Fruit fly (Drosophila melanogaster) whole organism, embryonic: ENCODE measurements around the gene CG31016.
A peak's percentile ranks its signal among the peaks of the same experiment; 100 is the strongest.

Experiments used
- Bdp1 ChIP-seq: fragments of 200-800 bp; sonication (Bioruptor generic); optimal IDR thresholded peaks from 3 replicates; lab custom pipeline; 2016; ENCODE audit warnings: missing biosample characterization, missing genetic modification characterization
- C15 ChIP-seq: fragments of 200-800 bp; sonication (Bioruptor generic); IDR thresholded peaks from 3 replicates; pipeline ENCODE4 v1.3.6; 2022; ENCODE audit warnings: missing biosample characterization, missing genetic modification characterization
- CG10267 ChIP-seq: fragments of 200-800 bp; sonication (Bioruptor generic); optimal IDR thresholded peaks from 2 replicates; lab custom pipeline; 2018; ENCODE audit warnings: missing biosample characterization, mild to moderate bottlenecking, missing genetic modification characterization, moderate library complexity
- CG10366 ChIP-seq: fragments of 200-800 bp; sonication (Bioruptor generic); IDR thresholded peaks from 2 replicates; pipeline ENCODE4 v1.3.6; 2022; ENCODE audit warnings: missing biosample characterization, missing genetic modification characterization
- CG10543 ChIP-seq: fragments of 200-800 bp; sonication (Bioruptor generic); optimal IDR thresholded peaks from 3 replicates; lab custom pipeline; 2017; ENCODE audit warnings: missing biosample characterization, mild to moderate bottlenecking, missing genetic modification characterization, moderate library complexity
- CG11398 ChIP-seq: fragments of 200-800 bp; sonication (Bioruptor generic); optimal IDR thresholded peaks from 2 replicates; lab custom pipeline; 2016; ENCODE audit warnings: missing biosample characterization, missing genetic modification characterization
- CG14014 ChIP-seq: fragments of 200-800 bp; sonication (Bioruptor generic); IDR thresholded peaks from 2 replicates; pipeline ENCODE4 v1.3.6; 2022; ENCODE audit warnings: missing biosample characterization, missing genetic modification characterization
- CG15269 ChIP-seq: fragments of 200-800 bp; sonication (Bioruptor generic); optimal IDR thresholded peaks from 2 replicates; lab custom pipeline; 2018; ENCODE audit warnings: missing biosample characterization, mild to moderate bottlenecking, missing genetic modification characterization, moderate library complexity
- CG2712 ChIP-seq: fragments of 200-800 bp; optimal IDR thresholded peaks from 3 replicates; lab custom pipeline; 2019; ENCODE audit warnings: missing biosample characterization, mild to moderate bottlenecking, missing genetic modification characterization, moderate library complexity
- CG31441 ChIP-seq: fragments of 200-800 bp; sonication (Bioruptor generic); IDR thresholded peaks from 2 replicates; pipeline ENCODE4 v1.3.6; 2022; ENCODE audit warnings: missing biosample characterization, missing genetic modification characterization
- CG4404 ChIP-seq: fragments of 200-800 bp; sonication (Bioruptor generic); IDR thresholded peaks from 2 replicates; pipeline ENCODE4 v1.3.6; 2022; ENCODE audit warnings: missing biosample characterization, missing genetic modification characterization
- CG4854 ChIP-seq: fragments of 200-800 bp; sonication (Bioruptor generic); optimal IDR thresholded peaks from 2 replicates; lab custom pipeline; 2016; ENCODE audit warnings: missing biosample characterization, missing genetic modification characterization, inconsistent platforms
- CG7839 ChIP-seq: fragments of 200-800 bp; sonication (Bioruptor generic); optimal IDR thresholded peaks from 3 replicates; lab custom pipeline; 2018; ENCODE audit warnings: missing biosample characterization, mild to moderate bottlenecking, missing genetic modification characterization, moderate library complexity
- CG8359 ChIP-seq: fragments of 200-800 bp; sonication (Bioruptor generic); optimal IDR thresholded peaks from 2 replicates; lab custom pipeline; 2017; ENCODE audit warnings: missing biosample characterization, mild to moderate bottlenecking, missing genetic modification characterization, borderline replicate concordance
- CG9932 ChIP-seq: fragments of 200-800 bp; sonication (Bioruptor generic); IDR thresholded peaks from 2 replicates; pipeline ENCODE4 v1.3.6; 2022; ENCODE audit warnings: missing biosample characterization, missing genetic modification characterization
- Dfd ChIP-seq, 2 experiments: fragments of >200 bp; optimal IDR thresholded peaks; 2 replicates each; lab custom pipeline; 2017; ENCODE audit warnings: missing biosample characterization in 2 of 2, missing genetic modification characterization in 2 of 2
- Dip2 ChIP-seq: fragments of 200-800 bp; sonication (Bioruptor generic); IDR thresholded peaks from 2 replicates; pipeline ENCODE4 v1.3.6; 2022; ENCODE audit warnings: missing biosample characterization, missing genetic modification characterization
- Drgx ChIP-seq: fragments of 200-800 bp; sonication (Bioruptor generic); IDR thresholded peaks from 2 replicates; pipeline ENCODE4 v1.3.6; 2022; ENCODE audit warnings: missing biosample characterization, missing genetic modification characterization
- E2f2 ChIP-seq: fragments of 200-800 bp; sonication (Bioruptor generic); IDR thresholded peaks from 2 replicates; pipeline ENCODE4 v1.3.6; 2022; ENCODE audit warnings: missing biosample characterization, missing genetic modification characterization
- Elba2 ChIP-seq: fragments of 200-800 bp; sonication (Bioruptor generic); optimal IDR thresholded peaks from 3 replicates; lab custom pipeline; 2016; ENCODE audit warnings: missing biosample characterization, missing genetic modification characterization
- Fer3 ChIP-seq: fragments of 200-800 bp; sonication (Bioruptor generic); optimal IDR thresholded peaks from 2 replicates; lab custom pipeline; 2018; ENCODE audit warnings: missing biosample characterization, mild to moderate bottlenecking, missing genetic modification characterization, moderate library complexity
- HHEX ChIP-seq: fragments of 200-800 bp; sonication (Bioruptor generic); optimal IDR thresholded peaks from 3 replicates; lab custom pipeline; 2017; ENCODE audit warnings: missing biosample characterization, mild to moderate bottlenecking, missing genetic modification characterization, missing genetic modification reagents
- HmgD ChIP-seq: fragments of 200-800 bp; sonication (Bioruptor generic); optimal IDR thresholded peaks from 3 replicates; lab custom pipeline; 2016; ENCODE audit warnings: missing biosample characterization, missing genetic modification characterization
- Jarid2 ChIP-seq: fragments of 200-800 bp; sonication (Bioruptor generic); optimal IDR thresholded peaks from 3 replicates; lab custom pipeline; 2017; ENCODE audit warnings: mild to moderate bottlenecking, missing biosample characterization, missing genetic modification reagents, missing genetic modification characterization
- Lim3 ChIP-seq: fragments of 200-800 bp; sonication (Bioruptor generic); IDR thresholded peaks from 2 replicates; pipeline ENCODE4 v1.3.6; 2022; ENCODE audit warnings: missing biosample characterization, missing genetic modification characterization
- Max ChIP-seq: fragments of 200-800 bp; sonication (Bioruptor generic); optimal IDR thresholded peaks from 2 replicates; lab custom pipeline; 2016; ENCODE audit warnings: missing biosample characterization, mild to moderate bottlenecking, missing genetic modification characterization
- Sox102F ChIP-seq: fragments of 200-800 bp; sonication (Bioruptor generic); optimal IDR thresholded peaks from 2 replicates; lab custom pipeline; 2018; ENCODE audit warnings: missing biosample characterization, mild to moderate bottlenecking, missing genetic modification characterization, moderate library complexity
- bigmax ChIP-seq: fragments of 200-800 bp; sonication (Bioruptor generic); optimal IDR thresholded peaks from 2 replicates; lab custom pipeline; 2018; ENCODE audit warnings: missing biosample characterization, mild to moderate bottlenecking, missing genetic modification characterization
- bsh ChIP-seq, 2 experiments: fragments of 200-800 bp; sonication (Bioruptor generic); optimal IDR thresholded peaks; 2 replicates each; lab custom pipeline; 2017 to 2018; ENCODE audit warnings: mild to moderate bottlenecking in 2 of 2, missing biosample characterization in 2 of 2, missing genetic modification characterization in 2 of 2, moderate library complexity in 1 of 2
- croc ChIP-seq: fragments of 200-800 bp; sonication (Bioruptor generic); conservative IDR thresholded peaks from 3 replicates; pipeline ENCODE4 v1.3.6; 2022; ENCODE audit warnings: missing biosample characterization, missing genetic modification characterization
- dmrt99B ChIP-seq: fragments of 200-800 bp; sonication (Bioruptor generic); optimal IDR thresholded peaks from 2 replicates; lab custom pipeline; 2018; ENCODE audit warnings: missing biosample characterization, mild to moderate bottlenecking, missing genetic modification characterization, moderate library complexity
- esg ChIP-seq: fragments of 200-800 bp; sonication (Bioruptor generic); conservative IDR thresholded peaks from 2 replicates; pipeline ENCODE4 v1.3.6; 2022; ENCODE audit warnings: missing biosample characterization, missing genetic modification characterization
- exex ChIP-seq: fragments of 200-800 bp; sonication (Bioruptor generic); optimal IDR thresholded peaks from 4 replicates; lab custom pipeline; 2018; ENCODE audit warnings: missing biosample characterization, mild to moderate bottlenecking, missing genetic modification characterization, moderate library complexity
- ftz-f1 ChIP-seq: fragments of 200-800 bp; sonication (Bioruptor generic); optimal IDR thresholded peaks from 2 replicates; lab custom pipeline; 2016; ENCODE audit warnings: missing biosample characterization, missing genetic modification characterization
- gem ChIP-seq: fragments of 200-800 bp; sonication (Bioruptor generic); optimal IDR thresholded peaks from 2 replicates; lab custom pipeline; 2019; ENCODE audit warnings: missing biosample characterization, mild to moderate bottlenecking, missing genetic modification characterization, moderate library complexity
- grau ChIP-seq: fragments of 200-800 bp; optimal IDR thresholded peaks from 3 replicates; lab custom pipeline; 2019; ENCODE audit warnings: missing biosample characterization, mild to moderate bottlenecking, missing genetic modification characterization, moderate library complexity
- gsb-n ChIP-seq: fragments of 200-800 bp; sonication (Bioruptor generic); optimal IDR thresholded peaks from 3 replicates; lab custom pipeline; 2018; ENCODE audit warnings: missing biosample characterization, mild to moderate bottlenecking, missing genetic modification characterization
- phol ChIP-seq: fragments of 200-800 bp; sonication (Bioruptor generic); optimal IDR thresholded peaks from 3 replicates; lab custom pipeline; 2018; ENCODE audit warnings: missing biosample characterization, mild to moderate bottlenecking, missing genetic modification characterization, moderate library complexity
- row ChIP-seq: fragments of 200-800 bp; sonication (Bioruptor generic); IDR thresholded peaks from 3 replicates; pipeline ENCODE4 v1.3.6; 2022; ENCODE audit warnings: missing biosample characterization, missing genetic modification characterization
- sisA ChIP-seq: fragments of 200-800 bp; sonication (Bioruptor generic); IDR thresholded peaks from 2 replicates; pipeline ENCODE4 v1.3.6; 2022; ENCODE audit warnings: missing biosample characterization, missing genetic modification characterization
- unpg ChIP-seq: fragments of 200-800 bp; sonication (Bioruptor generic); optimal IDR thresholded peaks from 3 replicates; lab custom pipeline; 2018; ENCODE audit warnings: missing biosample characterization, mild to moderate bottlenecking, missing genetic modification characterization, moderate library complexity
- zen2 ChIP-seq: fragments of 200-800 bp; sonication (Bioruptor generic); IDR thresholded peaks from 3 replicates; pipeline ENCODE4 v1.3.6; 2022; ENCODE audit warnings: missing biosample characterization, missing genetic modification characterization; ENCODE audit not compliant: partially characterized antibody

CG31016 gene

DNA sequence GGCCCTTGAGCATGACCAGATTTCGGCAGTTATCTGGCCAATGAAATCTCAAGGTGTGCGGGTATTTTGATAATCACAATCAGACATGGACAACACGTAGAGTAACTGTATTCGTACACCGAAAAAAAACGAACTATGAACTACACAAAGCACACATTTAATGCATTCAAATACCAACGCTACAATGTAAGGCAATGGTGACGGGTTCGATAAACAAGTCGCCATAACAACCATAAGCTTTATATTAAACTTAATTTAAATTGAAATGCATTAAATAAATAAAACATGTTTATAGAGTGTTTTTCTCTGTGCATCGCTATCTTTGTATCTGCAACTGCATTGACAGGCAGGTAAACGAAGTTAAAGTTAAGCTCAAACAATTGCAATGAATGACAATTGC is 15.8 kb upstream of the CG31016 start (continued):
- no peak for TF ChIP-seq CG14014 (GFP tag; lab: Robert Waterston, UW)
- no peak for TF ChIP-seq sisA (GFP tag; lab: Robert Waterston, UW)
- TF ChIP-seq Dip2 (GFP tag; lab: Robert Waterston, UW) = no peak
- TF ChIP-seq Jarid2 (GFP tag; lab: Kevin White, UChicago) = no peak
- TF ChIP-seq CG9932 (GFP tag; lab: Robert Waterston, UW) = no peak
- TF ChIP-seq esg (GFP tag; lab: Robert Waterston, UW) = no peak
- no peak for TF ChIP-seq HHEX (GFP tag; lab: Kevin White, UChicago)
- TF ChIP-seq C15 (GFP tag; lab: Robert Waterston, UW) = no peak
- TF ChIP-seq dmrt99B (tag; lab: Kevin White, UChicago) = peak; percentile 52
- TF ChIP-seq ftz-f1 (GFP tag; lab: Kevin White, UChicago) = no peak
- peak; percentile 0 for TF ChIP-seq unpg (GFP tag; lab: Kevin White, UChicago)
- no peak for TF ChIP-seq gsb-n
- TF ChIP-seq CG4404 (GFP tag; lab: Robert Waterston, UW) = no peak
- no peak for TF ChIP-seq CG11398
- no peak for TF ChIP-seq CG15269
- TF ChIP-seq row (GFP tag; lab: Robert Waterston, UW) = 0 out of 3 replicates have a peak, but pooled peaks have one; percentile 13
- no peak for TF ChIP-seq bsh (GFP tag; optimal IDR thresholded peaks at IDR 0.05; lab: Kevin White, UChicago)
- no peak for TF ChIP-seq HmgD (GFP tag; lab: Kevin White, UChicago)
- TF ChIP-seq gem = peak; percentile 40
- TF ChIP-seq croc (GFP tag; lab: Robert Waterston, UW) = no peak
- peak; percentile 15 for TF ChIP-seq CG7839 (tag; lab: Kevin White, UChicago)
- no peak for TF ChIP-seq Drgx
- no peak for TF ChIP-seq zen2
- TF ChIP-seq CG8359 (GFP tag; lab: Kevin White, UChicago) = no peak
- TF ChIP-seq Dfd (GFP tag; optimal IDR thresholded peaks at IDR 0.05; lab: Kevin White, UChicago) = no peak
- TF ChIP-seq E2f2 = no peak
- no peak for TF ChIP-seq Fer3 (tag; lab: Kevin White, UChicago)
- TF ChIP-seq CG2712 (tag; lab: Kevin White, UChicago) = peak; percentile 6
- TF ChIP-seq Sox102F (GFP tag; lab: Kevin White, UChicago) = peak; percentile 17
- TF ChIP-seq Lim3 (GFP tag; lab: Robert Waterston, UW) = no peak
- no peak for TF ChIP-seq CG4854 (GFP tag; lab: Kevin White, UChicago)
- TF ChIP-seq Elba2 (GFP tag; lab: Kevin White, UChicago) = no peak
- TF ChIP-seq bigmax (GFP tag; lab: Kevin White, UChicago) = no peak
- no peak for TF ChIP-seq Max (GFP tag; lab: Kevin White, UChicago)
- 0 out of 2 replicates have a peak, but pooled peaks have one; percentile 14 for TF ChIP-seq CG31441 (GFP tag; lab: Robert Waterston, UW)
- TF ChIP-seq phol = peak; percentile 26
- TF ChIP-seq CG10366 (GFP tag; lab: Robert Waterston, UW) = no peak
- no peak for TF ChIP-seq Bdp1 (GFP tag; lab: Kevin White, UChicago)
- TF ChIP-seq exex (tag; lab: Kevin White, UChicago) = no peak
- no peak for TF ChIP-seq grau
- no peak for TF ChIP-seq CG10543 (GFP tag; lab: Kevin White, UChicago)
- TF ChIP-seq CG10267 = no peak
- TF ChIP-seq, all 482 proteins: peak for 17
